Fruit fly (Drosophila melanogaster) whole organism, embryonic: ENCODE data around the gene Lip3.
A peak's percentile ranks its signal among the peaks of the same experiment; 100 is the strongest.

ENCODE experiments used
- Aef1 ChIP-seq: fragments of 200-800 bp; sonication (Bioruptor generic); IDR thresholded peaks from 3 replicates; pipeline ENCODE4 v1.3.6; 2022; ENCODE audit warnings: missing biosample characterization, missing genetic modification characterization
- B-H1 ChIP-seq: fragments of 200-800 bp; sonication (Bioruptor generic); IDR thresholded peaks from 3 replicates; pipeline ENCODE4 v1.3.6; 2022; ENCODE audit warnings: missing biosample characterization, missing genetic modification characterization
- Bteb2 ChIP-seq: fragments of 200-800 bp; sonication (Bioruptor generic); optimal IDR thresholded peaks from 2 replicates; lab custom pipeline; 2016; ENCODE audit warnings: missing biosample characterization, missing genetic modification characterization
- CG10431 ChIP-seq: fragments of 200-800 bp; sonication (Bioruptor generic); optimal IDR thresholded peaks from 3 replicates; lab custom pipeline; 2018; ENCODE audit warnings: missing biosample characterization, mild to moderate bottlenecking, missing genetic modification characterization
- CG11093 ChIP-seq: fragments of 200-800 bp; sonication (Bioruptor generic); IDR thresholded peaks from 3 replicates; pipeline ENCODE4 v1.3.6; 2022; ENCODE audit warnings: missing biosample characterization, missing genetic modification characterization
- CG12155 ChIP-seq: fragments of 200-800 bp; sonication (Bioruptor generic); optimal IDR thresholded peaks from 3 replicates; lab custom pipeline; 2016; ENCODE audit warnings: missing biosample characterization, missing genetic modification characterization
- CG1233 ChIP-seq: fragments of 200-800 bp; sonication (Bioruptor generic); optimal IDR thresholded peaks from 4 replicates; lab custom pipeline; 2018; ENCODE audit warnings: missing biosample characterization, mild to moderate bottlenecking, missing genetic modification characterization
- CG13123 ChIP-seq: fragments of 200-800 bp; sonication (Bioruptor generic); optimal IDR thresholded peaks from 2 replicates; lab custom pipeline; 2016; ENCODE audit warnings: missing biosample characterization, missing genetic modification characterization
- CG15696 ChIP-seq: fragments of 200-800 bp; sonication (Bioruptor generic); optimal IDR thresholded peaks from 2 replicates; lab custom pipeline; 2019; ENCODE audit warnings: missing biosample characterization, mild to moderate bottlenecking, missing genetic modification characterization, moderate library complexity
- CG17328 ChIP-seq: fragments of 200-800 bp; sonication (Bioruptor generic); IDR thresholded peaks from 2 replicates; pipeline ENCODE4 v1.3.6; 2022; ENCODE audit warnings: missing biosample characterization, missing genetic modification characterization
- CG17385 ChIP-seq: fragments of 200-800 bp; sonication (Bioruptor generic); optimal IDR thresholded peaks from 3 replicates; lab custom pipeline; 2018; ENCODE audit warnings: missing biosample characterization, mild to moderate bottlenecking, missing genetic modification characterization
- CG2678 ChIP-seq: fragments of 200-800 bp; sonication (Bioruptor generic); optimal IDR thresholded peaks from 3 replicates; lab custom pipeline; 2019; ENCODE audit warnings: missing biosample characterization, mild to moderate bottlenecking, missing genetic modification characterization, moderate library complexity
- CG31224 ChIP-seq: fragments of 200-800 bp; sonication (Bioruptor generic); IDR thresholded peaks from 2 replicates; pipeline ENCODE4 v1.3.6; 2022; ENCODE audit warnings: missing biosample characterization, missing genetic modification characterization
- CG4282 ChIP-seq: fragments of 200-800 bp; sonication (Bioruptor generic); optimal IDR thresholded peaks from 2 replicates; lab custom pipeline; 2016; ENCODE audit warnings: missing biosample characterization, missing genetic modification characterization
- CG5245 ChIP-seq: fragments of 200-800 bp; sonication (Bioruptor generic); optimal IDR thresholded peaks from 3 replicates; lab custom pipeline; 2016; ENCODE audit warnings: missing biosample characterization, missing genetic modification characterization
- CG6272 ChIP-seq: fragments of 200-800 bp; sonication (Bioruptor generic); IDR thresholded peaks from 2 replicates; pipeline ENCODE4 v1.3.6; 2022; ENCODE audit warnings: missing biosample characterization, missing genetic modification characterization
- CG6683 ChIP-seq: fragments of 200-800 bp; sonication (Bioruptor generic); optimal IDR thresholded peaks from 2 replicates; lab custom pipeline; 2017; ENCODE audit warnings: missing biosample characterization, mild to moderate bottlenecking, missing genetic modification characterization, missing genetic modification reagents
- CHES-1-like ChIP-seq: fragments of 200-800 bp; sonication (Bioruptor generic); optimal IDR thresholded peaks from 2 replicates; lab custom pipeline; 2016; ENCODE audit warnings: missing biosample characterization, missing genetic modification characterization
- Dip3 ChIP-seq: fragments of 200-800 bp; sonication (Bioruptor generic); optimal IDR thresholded peaks from 3 replicates; lab custom pipeline; 2016; ENCODE audit warnings: missing biosample characterization, missing genetic modification characterization
- Doc3 ChIP-seq: fragments of 200-800 bp; sonication (Bioruptor generic); IDR thresholded peaks from 3 replicates; pipeline ENCODE4 v1.3.6; 2022; ENCODE audit warnings: missing biosample characterization, missing genetic modification characterization; ENCODE audit not compliant: partially characterized antibody
- E2f2 ChIP-seq: fragments of 200-800 bp; sonication (Bioruptor generic); IDR thresholded peaks from 2 replicates; pipeline ENCODE4 v1.3.6; 2022; ENCODE audit warnings: missing biosample characterization, missing genetic modification characterization
- ERR ChIP-seq: fragments of 200-800 bp; sonication (Bioruptor generic); optimal IDR thresholded peaks from 2 replicates; lab custom pipeline; 2016; ENCODE audit warnings: missing biosample characterization, missing genetic modification characterization
- Elba2 ChIP-seq: fragments of 200-800 bp; sonication (Bioruptor generic); optimal IDR thresholded peaks from 3 replicates; lab custom pipeline; 2016; ENCODE audit warnings: missing biosample characterization, missing genetic modification characterization
- HLHmδ ChIP-seq: fragments of 200-800 bp; sonication (Bioruptor generic); optimal IDR thresholded peaks from 2 replicates; lab custom pipeline; 2018; ENCODE audit warnings: missing biosample characterization, mild to moderate bottlenecking, missing genetic modification characterization, moderate library complexity
- Hr78 ChIP-seq, 2 experiments: fragments of 200-800 bp in 1 of 2; fragments of >200 bp in 1 of 2; sonication (Bioruptor generic) in 1 of 2; optimal IDR thresholded peaks; 2 replicates each; lab custom pipeline; 2017 to 2019; ENCODE audit warnings: missing biosample characterization in 2 of 2, missing genetic modification characterization in 2 of 2, mild to moderate bottlenecking in 1 of 2, moderate library complexity in 1 of 2
- MTF-1 ChIP-seq: fragments of 200-800 bp; sonication (Bioruptor generic); optimal IDR thresholded peaks from 2 replicates; lab custom pipeline; 2018; ENCODE audit warnings: missing biosample characterization, mild to moderate bottlenecking, missing genetic modification characterization, borderline replicate concordance
- NK7.1 ChIP-seq: fragments of 200-800 bp; sonication (Bioruptor generic); optimal IDR thresholded peaks from 3 replicates; lab custom pipeline; 2016; ENCODE audit warnings: missing biosample characterization, missing genetic modification characterization
- Usf ChIP-seq: fragments of 200-800 bp; sonication (Bioruptor generic); optimal IDR thresholded peaks from 2 replicates; lab custom pipeline; 2017; ENCODE audit warnings: missing genotype, missing biosample characterization, missing genetic modification characterization
- YL-1 ChIP-seq: fragments of 200-800 bp; sonication (Bioruptor generic); optimal IDR thresholded peaks from 3 replicates; lab custom pipeline; 2017; ENCODE audit warnings: missing biosample characterization, mild to moderate bottlenecking, missing genetic modification characterization
- ac ChIP-seq: fragments of 200-800 bp; sonication (Bioruptor generic); optimal IDR thresholded peaks from 3 replicates; lab custom pipeline; 2017; ENCODE audit warnings: missing biosample characterization, mild to moderate bottlenecking, missing genetic modification characterization
- al ChIP-seq: fragments of 200-800 bp; sonication (Bioruptor generic); IDR thresholded peaks from 2 replicates; pipeline ENCODE4 v1.3.6; 2022; ENCODE audit warnings: missing biosample characterization, missing genetic modification characterization
- chinmo ChIP-seq: fragments of 200-800 bp; sonication (Bioruptor generic); IDR thresholded peaks from 4 replicates; pipeline ENCODE4 v1.3.6; 2022; ENCODE audit warnings: missing biosample characterization, missing genetic modification characterization; ENCODE audit not compliant: partially characterized antibody
- ci ChIP-seq: fragments of 200-800 bp; sonication (Bioruptor generic); IDR thresholded peaks from 3 replicates; pipeline ENCODE4 v1.3.6; 2022; ENCODE audit warnings: missing biosample characterization, missing genetic modification characterization
- corto ChIP-seq: fragments of 200-800 bp; sonication (Bioruptor generic); optimal IDR thresholded peaks from 2 replicates; lab custom pipeline; 2016; ENCODE audit warnings: missing biosample characterization, mild to moderate bottlenecking, missing genetic modification characterization, moderate library complexity
- dati ChIP-seq: fragments of 200-800 bp; sonication (Bioruptor generic); IDR thresholded peaks from 2 replicates; pipeline ENCODE4 v1.3.6; 2022; ENCODE audit warnings: missing biosample characterization, missing genetic modification characterization
- dmrt99B ChIP-seq: fragments of 200-800 bp; sonication (Bioruptor generic); optimal IDR thresholded peaks from 2 replicates; lab custom pipeline; 2018; ENCODE audit warnings: missing biosample characterization, mild to moderate bottlenecking, missing genetic modification characterization, moderate library complexity
- gce ChIP-seq: fragments of 200-800 bp; sonication (Bioruptor generic); IDR thresholded peaks from 3 replicates; pipeline ENCODE4 v1.3.6; 2022; ENCODE audit warnings: missing biosample characterization, missing genetic modification characterization
- jumu ChIP-seq: fragments of 200-800 bp; sonication (Bioruptor generic); optimal IDR thresholded peaks from 3 replicates; lab custom pipeline; 2016; ENCODE audit warnings: missing biosample characterization, missing genetic modification characterization
- kni ChIP-seq: fragments of 200-800 bp; sonication (Bioruptor generic); optimal IDR thresholded peaks from 3 replicates; lab custom pipeline; 2017; ENCODE audit warnings: mild to moderate bottlenecking, missing biosample characterization, missing genetic modification reagents, missing genetic modification characterization
- lbe ChIP-seq: fragments of 200-800 bp; sonication (Bioruptor generic); optimal IDR thresholded peaks from 2 replicates; lab custom pipeline; 2016; ENCODE audit warnings: missing biosample characterization, mild to moderate bottlenecking, missing genetic modification characterization
- odd ChIP-seq: fragments of 200-800 bp; sonication (Bioruptor generic); optimal IDR thresholded peaks from 2 replicates; lab custom pipeline; 2017; ENCODE audit warnings: missing biosample characterization, mild to moderate bottlenecking, missing genetic modification characterization
- peb ChIP-seq: fragments of 200-800 bp; sonication (Bioruptor generic); IDR thresholded peaks from 2 replicates; pipeline ENCODE4 v1.3.6; 2022; ENCODE audit warnings: missing biosample characterization, missing genetic modification characterization
- pho ChIP-seq: fragments of 200-800 bp; sonication (Bioruptor generic); optimal IDR thresholded peaks from 2 replicates; lab custom pipeline; 2016; ENCODE audit warnings: missing biosample characterization, missing genetic modification characterization
- rib ChIP-seq: fragments of 200-800 bp; sonication (Bioruptor generic); IDR thresholded peaks from 2 replicates; pipeline ENCODE4 v1.3.6; 2022; ENCODE audit warnings: missing biosample characterization, missing genetic modification characterization
- row ChIP-seq: fragments of 200-800 bp; sonication (Bioruptor generic); IDR thresholded peaks from 3 replicates; pipeline ENCODE4 v1.3.6; 2022; ENCODE audit warnings: missing biosample characterization, missing genetic modification characterization
- seq ChIP-seq: fragments of 200-800 bp; sonication (Bioruptor generic); IDR thresholded peaks from 2 replicates; pipeline ENCODE4 v1.3.6; 2022; ENCODE audit warnings: missing biosample characterization, missing genetic modification characterization
- slou ChIP-seq: fragments of 200-800 bp; sonication (Bioruptor generic); optimal IDR thresholded peaks from 3 replicates; lab custom pipeline; 2016; ENCODE audit warnings: missing biosample characterization, missing genetic modification characterization
- yki ChIP-seq: fragments of >200 bp; optimal IDR thresholded peaks from 3 replicates; lab custom pipeline; 2018
- zfh2 ChIP-seq: fragments of 200-800 bp; sonication (Bioruptor generic); optimal IDR thresholded peaks from 2 replicates; lab custom pipeline; 2016; ENCODE audit warnings: missing biosample characterization, missing genetic modification characterization

Lip3 gene

DNA sequence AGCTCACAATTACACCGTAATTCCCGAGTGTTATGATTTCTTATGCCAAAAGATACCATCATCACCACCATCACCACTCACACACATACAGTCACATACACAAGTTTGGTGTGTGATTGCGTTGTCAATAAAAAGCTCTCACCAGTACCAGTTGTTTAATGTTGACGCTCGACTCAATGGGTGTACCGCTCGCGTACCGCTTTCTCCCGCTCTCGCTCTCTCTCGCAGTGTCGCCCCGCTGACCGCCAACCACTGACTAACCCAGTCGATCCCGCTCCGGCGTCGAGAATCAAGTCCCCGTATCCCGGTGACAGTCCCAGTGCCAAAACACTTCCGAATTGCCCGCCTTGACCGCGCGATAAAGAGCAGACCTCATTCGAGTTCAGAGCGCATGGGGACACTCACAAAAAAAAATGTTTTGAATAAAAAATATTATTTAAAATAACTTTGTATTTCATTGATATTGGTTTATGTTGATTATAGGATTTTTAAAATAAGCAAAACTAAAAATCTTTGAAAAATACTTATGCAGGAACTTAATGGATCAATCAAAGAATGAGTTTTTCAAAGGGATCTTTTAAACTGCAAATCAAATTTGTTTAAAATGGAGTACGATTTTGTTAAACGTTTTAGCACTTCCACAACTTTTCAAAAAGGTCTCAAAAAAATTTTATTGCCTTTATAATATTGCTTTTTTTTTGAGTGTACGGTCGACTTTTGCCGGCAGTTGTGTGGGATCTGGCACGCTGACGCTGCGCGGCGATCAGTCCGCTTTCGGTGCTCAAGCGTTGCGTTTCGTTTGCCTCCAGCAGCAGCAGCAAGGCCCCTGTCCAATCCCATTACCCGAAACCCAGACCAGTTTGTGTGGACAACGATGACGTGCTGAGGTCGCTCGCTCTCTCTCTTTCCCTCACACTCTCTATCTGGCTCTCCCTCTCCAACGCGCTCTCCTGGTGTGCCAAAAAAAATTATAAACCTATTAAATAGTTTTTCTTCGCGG is 7.2 kb downstream of the Lip3 start, which contains the start of gene Dic1 (continued):
- peak; percentile 89 for TF ChIP-seq lbe (GFP tag; lab: Kevin White, UChicago)
- peak; percentile 94 for TF ChIP-seq row (GFP tag; lab: Robert Waterston, UW)
- peak; percentile 91 for TF ChIP-seq al (GFP tag; lab: Robert Waterston, UW)
- peak; percentile 91 for TF ChIP-seq seq (GFP tag; lab: Robert Waterston, UW)
- peak; percentile 93 for TF ChIP-seq Bteb2 (GFP tag; lab: Kevin White, UChicago)
- TF ChIP-seq dmrt99B (tag; lab: Kevin White, UChicago) = peak; percentile 98
- peak; percentile 96 for TF ChIP-seq Usf (GFP tag; lab: Kevin White, UChicago)
- peak; percentile 96 for TF ChIP-seq CG6683
- peak; percentile 90; the same call in 3 of the 4 replicates for TF ChIP-seq chinmo
- peak; percentile 97 for TF ChIP-seq odd (GFP tag; lab: Kevin White, UChicago)
- TF ChIP-seq peb = no peak; the same call in 1 of the 2 replicates
- peak; percentile 82 for TF ChIP-seq B-H1 (GFP tag; lab: Robert Waterston, UW)
- TF ChIP-seq zfh2 = peak; percentile 95
- peak; percentile 93 for TF ChIP-seq CG15696 (tag; lab: Kevin White, UChicago)
- peak; percentile 69 for TF ChIP-seq MTF-1 (GFP tag; lab: Kevin White, UChicago)
- TF ChIP-seq CG13123 = peak; percentile 89
- no peak for TF ChIP-seq gce (GFP tag; lab: Robert Waterston, UW)
- TF ChIP-seq HLHmδ (GFP tag; lab: Kevin White, UChicago) = peak; percentile 82
- peak; percentile 71 for TF ChIP-seq E2f2 (GFP tag; lab: Robert Waterston, UW)
- peak; percentile 83 for TF ChIP-seq jumu (GFP tag; lab: Kevin White, UChicago)
- peak; percentile 86; the same call in 2 of the 3 replicates for TF ChIP-seq ci (GFP tag; lab: Robert Waterston, UW)
- peak; percentile 90 for TF ChIP-seq CG11093
- TF ChIP-seq ac (GFP tag; lab: Kevin White, UChicago) = peak; percentile 74
- TF ChIP-seq kni (GFP tag; lab: Kevin White, UChicago) = peak; percentile 94
- TF ChIP-seq corto (GFP tag; lab: Kevin White, UChicago) = peak; percentile 84
- peak; percentile 95 for TF ChIP-seq CG5245 (GFP tag; lab: Kevin White, UChicago)
- TF ChIP-seq dati (GFP tag; lab: Robert Waterston, UW) = peak; percentile 77
- TF ChIP-seq Doc3 (GFP tag; lab: Robert Waterston, UW) = no peak
- TF ChIP-seq YL-1 (GFP tag; lab: Kevin White, UChicago) = peak; percentile 93
- peak; percentile 97 for TF ChIP-seq CG1233
- TF ChIP-seq Hr78 (GFP tag; optimal IDR thresholded peaks at IDR 0.05; lab: Kevin White, UChicago) = peak in 1 of 2 experiments; percentile 99
- TF ChIP-seq CG17328 = peak; percentile 81
- peak; percentile 45 for TF ChIP-seq yki (lab: Kevin White, UChicago)
- peak; percentile 99 for TF ChIP-seq CG2678 (tag; lab: Kevin White, UChicago)
- peak; percentile 93 for TF ChIP-seq Aef1 (GFP tag; lab: Robert Waterston, UW)
- peak; percentile 79 for TF ChIP-seq NK7.1 (GFP tag; lab: Kevin White, UChicago)
- TF ChIP-seq CG17385 (GFP tag; lab: Kevin White, UChicago) = peak; percentile 95
- TF ChIP-seq CHES-1-like (GFP tag; lab: Kevin White, UChicago) = peak; percentile 87
- TF ChIP-seq Elba2 (GFP tag; lab: Kevin White, UChicago) = peak; percentile 49
- peak; percentile 86 for TF ChIP-seq CG31224 (GFP tag; lab: Robert Waterston, UW)
- peak; percentile 95 for TF ChIP-seq CG12155 (GFP tag; lab: Kevin White, UChicago)
- peak; percentile 85 for TF ChIP-seq CG6272 (GFP tag; lab: Robert Waterston, UW)
- peak; percentile 32 for TF ChIP-seq ERR
- TF ChIP-seq slou (GFP tag; lab: Kevin White, UChicago) = peak; percentile 95
- peak; percentile 92 for TF ChIP-seq Dip3 (GFP tag; lab: Kevin White, UChicago)
- TF ChIP-seq rib (GFP tag; lab: Robert Waterston, UW) = peak; percentile 79
- TF ChIP-seq CG10431 (GFP tag; lab: Kevin White, UChicago) = peak; percentile 89
- TF ChIP-seq CG4282 (GFP tag; lab: Kevin White, UChicago) = peak; percentile 71
- peak; percentile 95 for TF ChIP-seq pho
